Worm (Caenorhabditis elegans) whole organism, L1 larva: ENCODE measurements around the gene twk-11.

Experiments
- dsc-1 ChIP-seq: sonication (generic microtip); optimal IDR thresholded peaks from 2 replicates; lab custom pipeline; 2016; ENCODE audit warnings: mild to moderate bottlenecking, missing genetic modification characterization, missing compliant biosample characterization
- ets-5 ChIP-seq: fragments of 200-800 bp; sonication (Bioruptor generic); IDR thresholded peaks from 2 replicates; pipeline ENCODE4 v1.3.6; 2022; ENCODE audit warnings: missing genetic modification characterization, missing compliant biosample characterization
- lin-13 ChIP-seq: fragments of 150-350 bp; optimal IDR thresholded peaks from 2 replicates; lab custom pipeline; 2014; ENCODE audit warnings: missing biosample characterization, missing genetic modification reagents, missing genetic modification characterization
- mdl-1 ChIP-seq, 2 experiments: fragments of 150-350 bp; optimal IDR thresholded peaks; 2 replicates each; lab custom pipeline; 2014 to 2017; ENCODE audit warnings: missing biosample characterization in 2 of 2, missing genetic modification characterization in 2 of 2, inconsistent platforms in 1 of 2
- nhr-11 ChIP-seq: fragments of 150-350 bp; optimal IDR thresholded peaks from 2 replicates; lab custom pipeline; 2014; ENCODE audit warnings: missing biosample characterization, missing genetic modification characterization
- nhr-237 ChIP-seq: fragments of 150-350 bp; optimal IDR thresholded peaks from 2 replicates; lab custom pipeline; 2014; ENCODE audit warnings: missing biosample characterization, missing genetic modification characterization
- nhr-84 ChIP-seq: sonication (generic microtip); optimal IDR thresholded peaks from 2 replicates; lab custom pipeline; 2017; ENCODE audit warnings: missing biosample characterization, missing genetic modification characterization
- nhr-90 ChIP-seq: sonication (generic microtip); optimal IDR thresholded peaks from 2 replicates; lab custom pipeline; 2016; ENCODE audit warnings: mild to moderate bottlenecking, missing genetic modification characterization, missing compliant biosample characterization; ENCODE audit not compliant: poor library complexity
- sptf-1 ChIP-seq: fragments of 150-350 bp; optimal IDR thresholded peaks from 2 replicates; lab custom pipeline; 2014; ENCODE audit warnings: missing biosample characterization, missing genetic modification characterization
- ztf-11 ChIP-seq, 2 experiments: sonication (generic microtip); optimal IDR thresholded peaks; 2 replicates each; lab custom pipeline; 2016 to 2017; ENCODE audit warnings: missing genetic modification characterization in 2 of 2, missing biosample characterization in 1 of 2, missing compliant biosample characterization in 1 of 2

DNA sequence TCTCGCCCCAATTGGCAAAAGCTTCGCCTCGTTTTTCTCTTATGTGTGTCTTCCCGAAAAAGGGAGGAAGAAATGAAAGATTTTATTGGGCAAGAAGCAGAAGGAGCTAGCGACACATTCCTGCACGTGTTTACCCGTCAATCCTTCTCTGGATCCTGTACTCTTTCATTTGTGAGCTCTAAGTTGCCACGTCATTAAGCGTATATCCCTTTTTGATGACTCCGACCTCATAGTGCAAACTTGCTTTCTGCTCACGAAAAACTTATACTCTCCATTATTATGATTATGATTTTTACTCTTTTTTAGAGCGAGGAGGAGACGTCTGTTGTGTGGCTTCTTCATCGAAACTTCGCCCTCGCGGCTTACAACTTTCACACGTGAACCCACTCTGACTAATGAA is 35.9 kb upstream of the twk-11 start, which contains the start of gene F27B10.1:
- TF ChIP-seq nhr-11 (no peak), nhr-84 (tag; lab: Kevin White, UChicago) (no peak), lin-13 (GFP tag; lab: Kevin White, UChicago) (no peak), nhr-90 (tag; lab: Kevin White, UChicago) (no peak), nhr-237 (tag; lab: Kevin White, UChicago) (no peak), mdl-1 (tag; optimal IDR thresholded peaks at IDR 0.05; lab: Kevin White, UChicago) (no peak), ets-5 (GFP tag; lab: Robert Waterston, UW) (no peak), ztf-11 (tag; optimal IDR thresholded peaks at IDR 0.05; lab: Kevin White, UChicago) (no peak), sptf-1 (tag; lab: Kevin White, UChicago) (no peak), dsc-1 (tag; lab: Kevin White, UChicago) (no peak)
